Fruit fly (Drosophila melanogaster) whole organism, embryonic: ENCODE data around the gene crol.

Experiments used
- Antp ChIP-seq: fragments of 200-800 bp; sonication (Bioruptor generic); optimal IDR thresholded peaks from 3 replicates; lab custom pipeline; 2016; ENCODE audit warnings: missing biosample characterization, missing genetic modification characterization
- Awh ChIP-seq: fragments of 200-800 bp; sonication (Bioruptor generic); IDR thresholded peaks from 2 replicates; pipeline ENCODE4, ENCODE4 v1.3.6; 2022; ENCODE audit warnings: missing biosample characterization, missing genetic modification characterization
- Bteb2 ChIP-seq: fragments of 200-800 bp; sonication (Bioruptor generic); optimal IDR thresholded peaks from 2 replicates; lab custom pipeline; 2016; ENCODE audit warnings: missing biosample characterization, missing genetic modification characterization
- CG10565 ChIP-seq: fragments of 200-800 bp; sonication (Bioruptor generic); optimal IDR thresholded peaks from 3 replicates; lab custom pipeline; 2016; ENCODE audit warnings: missing biosample characterization, mild to moderate bottlenecking, missing genetic modification characterization
- CG11093 ChIP-seq: fragments of 200-800 bp; sonication (Bioruptor generic); IDR thresholded peaks from 3 replicates; pipeline ENCODE4 v1.3.6; 2022; ENCODE audit warnings: missing biosample characterization, missing genetic modification characterization
- CG14667 ChIP-seq: fragments of 200-800 bp; sonication (Bioruptor generic); IDR thresholded peaks from 2 replicates; pipeline ENCODE4 v1.3.6; 2022; ENCODE audit warnings: missing biosample characterization, missing genetic modification characterization
- CG1529 ChIP-seq: fragments of 200-800 bp; sonication (Bioruptor generic); optimal IDR thresholded peaks from 3 replicates; lab custom pipeline; 2018; ENCODE audit warnings: missing biosample characterization, missing genetic modification characterization
- CG17359 ChIP-seq: fragments of 200-800 bp; sonication (Bioruptor generic); optimal IDR thresholded peaks from 3 replicates; lab custom pipeline; 2018; ENCODE audit warnings: missing biosample characterization, mild to moderate bottlenecking, missing genetic modification characterization, moderate library complexity
- CG1832 ChIP-seq: fragments of 200-800 bp; sonication (Bioruptor generic); optimal IDR thresholded peaks from 2 replicates; lab custom pipeline; 2017; ENCODE audit warnings: missing biosample characterization, mild to moderate bottlenecking, missing genetic modification characterization, inconsistent platforms
- CG31365 ChIP-seq: fragments of 200-800 bp; sonication (Bioruptor generic); optimal IDR thresholded peaks from 2 replicates; lab custom pipeline; 2018; ENCODE audit warnings: missing biosample characterization, mild to moderate bottlenecking, missing genetic modification characterization
- CG8359 ChIP-seq: fragments of 200-800 bp; sonication (Bioruptor generic); optimal IDR thresholded peaks from 2 replicates; lab custom pipeline; 2017; ENCODE audit warnings: missing biosample characterization, mild to moderate bottlenecking, missing genetic modification characterization, borderline replicate concordance
- CG9817 ChIP-seq: fragments of 200-800 bp; sonication (Bioruptor generic); optimal IDR thresholded peaks from 2 replicates; lab custom pipeline; 2018; ENCODE audit warnings: missing biosample characterization, mild to moderate bottlenecking, missing genetic modification characterization, moderate library complexity
- Chrac-16 ChIP-seq: fragments of 200-800 bp; sonication (Bioruptor generic); optimal IDR thresholded peaks from 3 replicates; lab custom pipeline; 2016; ENCODE audit warnings: missing biosample characterization, missing genetic modification characterization
- CoRest ChIP-seq: fragments of 200-800 bp; sonication (Bioruptor generic); optimal IDR thresholded peaks from 3 replicates; lab custom pipeline; 2018; ENCODE audit warnings: missing biosample characterization, mild to moderate bottlenecking, missing genetic modification characterization, moderate library complexity
- Deaf1 ChIP-seq: fragments of 200-800 bp; optimal IDR thresholded peaks from 3 replicates; lab custom pipeline; 2019; ENCODE audit warnings: missing biosample characterization, mild to moderate bottlenecking, missing genetic modification characterization, moderate library complexity
- Dek ChIP-seq: fragments of 200-800 bp; sonication (Bioruptor generic); optimal IDR thresholded peaks from 3 replicates; lab custom pipeline; 2019; ENCODE audit warnings: missing biosample characterization, mild to moderate bottlenecking, missing genetic modification characterization, moderate library complexity
- Dref ChIP-seq: fragments of 200-800 bp; sonication (Bioruptor generic); IDR thresholded peaks from 2 replicates; pipeline ENCODE4 v1.3.6; 2022; ENCODE audit warnings: missing biosample characterization, missing genetic modification characterization
- E2f1 ChIP-seq: fragments of 200-800 bp; sonication (Bioruptor generic); IDR thresholded peaks from 2 replicates; pipeline ENCODE4 v1.3.6; 2022; ENCODE audit warnings: missing biosample characterization, missing genetic modification characterization
- Hr3 ChIP-seq: fragments of 200-800 bp; sonication (Bioruptor generic); optimal IDR thresholded peaks from 3 replicates; lab custom pipeline; 2016; ENCODE audit warnings: missing biosample characterization, missing genetic modification characterization
- Kr ChIP-seq: fragments of 200-800 bp; sonication (Bioruptor generic); optimal IDR thresholded peaks from 2 replicates; lab custom pipeline; 2017; ENCODE audit warnings: missing biosample characterization, mild to moderate bottlenecking, missing genetic modification characterization
- Mad ChIP-seq: fragments of 200-800 bp; sonication (Bioruptor generic); optimal IDR thresholded peaks from 2 replicates; lab custom pipeline; 2016; ENCODE audit warnings: missing biosample characterization, missing genetic modification characterization
- Med ChIP-seq: fragments of 200-800 bp; sonication (Bioruptor generic); peaks from one replicate; lab custom pipeline; 2016; ENCODE audit warnings: missing biosample characterization, missing genetic modification characterization, mild to moderate bottlenecking, inconsistent platforms, moderate library complexity
- NfI ChIP-seq: fragments of 200-800 bp; sonication (Bioruptor generic); optimal IDR thresholded peaks from 3 replicates; lab custom pipeline; 2018; ENCODE audit warnings: missing biosample characterization, mild to moderate bottlenecking, missing genetic modification characterization, moderate library complexity
- Optix ChIP-seq: fragments of 200-800 bp; sonication (Bioruptor generic); IDR thresholded peaks from 3 replicates; pipeline ENCODE4 v1.3.6; 2022; ENCODE audit warnings: missing biosample characterization, missing genetic modification characterization
- Ptx1 ChIP-seq: fragments of 200-800 bp; sonication (Bioruptor generic); IDR thresholded peaks from 2 replicates; pipeline ENCODE4 v1.3.6; 2022; ENCODE audit warnings: missing biosample characterization, missing genetic modification characterization
- Ravus ChIP-seq: fragments of 200-800 bp; sonication (Bioruptor generic); IDR thresholded peaks from 2 replicates; pipeline ENCODE4 v1.3.6; 2022; ENCODE audit warnings: missing biosample characterization, missing genetic modification characterization
- Tbp ChIP-seq: fragments of >200 bp; optimal IDR thresholded peaks from 2 replicates; lab custom pipeline; 2018; ENCODE audit warnings: missing biosample characterization, missing genetic modification characterization
- aop ChIP-seq: fragments of 200-800 bp; sonication (Bioruptor generic); IDR thresholded peaks from 2 replicates; pipeline ENCODE4 v1.3.6; 2022; ENCODE audit warnings: missing biosample characterization, missing genetic modification characterization
- ap ChIP-seq: fragments of 200-800 bp; sonication (Bioruptor generic); IDR thresholded peaks from 2 replicates; pipeline ENCODE4 v1.3.6; 2022; ENCODE audit warnings: missing biosample characterization, missing genetic modification characterization
- ara ChIP-seq: fragments of 200-800 bp; sonication (Bioruptor generic); IDR thresholded peaks from 2 replicates; pipeline ENCODE4 v1.3.6; 2022; ENCODE audit warnings: missing biosample characterization, missing genetic modification characterization
- bbx ChIP-seq: fragments of 200-800 bp; sonication (Bioruptor generic); IDR thresholded peaks from 2 replicates; pipeline ENCODE4 v1.3.6; 2022; ENCODE audit warnings: missing biosample characterization, missing genetic modification characterization; ENCODE audit not compliant: partially characterized antibody
- br ChIP-seq: fragments of >200 bp; optimal IDR thresholded peaks from 2 replicates; lab custom pipeline; 2017
- bsh ChIP-seq, 2 experiments: fragments of 200-800 bp; sonication (Bioruptor generic); optimal IDR thresholded peaks; 2 replicates each; lab custom pipeline; 2017 to 2018; ENCODE audit warnings: mild to moderate bottlenecking in 2 of 2, missing biosample characterization in 2 of 2, missing genetic modification characterization in 2 of 2, moderate library complexity in 1 of 2
- cato ChIP-seq: fragments of 200-800 bp; sonication (Bioruptor generic); optimal IDR thresholded peaks from 2 replicates; lab custom pipeline; 2016; ENCODE audit warnings: missing biosample characterization, missing genetic modification characterization, borderline replicate concordance
- chn ChIP-seq: fragments of 200-800 bp; sonication (Bioruptor generic); optimal IDR thresholded peaks from 2 replicates; lab custom pipeline; 2016; ENCODE audit warnings: missing biosample characterization, missing genetic modification characterization
- ci ChIP-seq: fragments of 200-800 bp; sonication (Bioruptor generic); IDR thresholded peaks from 3 replicates; pipeline ENCODE4 v1.3.6; 2022; ENCODE audit warnings: missing biosample characterization, missing genetic modification characterization
- crc ChIP-seq: fragments of 200-800 bp; sonication (Bioruptor generic); optimal IDR thresholded peaks from 2 replicates; lab custom pipeline; 2016; ENCODE audit warnings: missing biosample characterization, missing genetic modification characterization
- cwo ChIP-seq: fragments of 200-800 bp; sonication (Bioruptor generic); optimal IDR thresholded peaks from 3 replicates; lab custom pipeline; 2017; ENCODE audit warnings: missing biosample characterization, missing genetic modification characterization, mild to moderate bottlenecking, moderate library complexity, missing genetic modification reagents
- emc ChIP-seq: fragments of 200-800 bp; sonication (Bioruptor generic); optimal IDR thresholded peaks from 2 replicates; lab custom pipeline; 2016; ENCODE audit warnings: missing biosample characterization, missing genetic modification characterization
- eyg ChIP-seq: fragments of 200-800 bp; sonication (Bioruptor generic); optimal IDR thresholded peaks from 3 replicates; lab custom pipeline; 2016; ENCODE audit warnings: missing biosample characterization, missing genetic modification characterization
- fd96Cb ChIP-seq: fragments of 200-800 bp; sonication (Bioruptor generic); optimal IDR thresholded peaks from 2 replicates; lab custom pipeline; 2018; ENCODE audit warnings: missing biosample characterization, mild to moderate bottlenecking, missing genetic modification characterization, moderate library complexity
- ftz-f1 ChIP-seq: fragments of 200-800 bp; sonication (Bioruptor generic); optimal IDR thresholded peaks from 2 replicates; lab custom pipeline; 2016; ENCODE audit warnings: missing biosample characterization, missing genetic modification characterization
- grau ChIP-seq: fragments of 200-800 bp; optimal IDR thresholded peaks from 3 replicates; lab custom pipeline; 2019; ENCODE audit warnings: missing biosample characterization, mild to moderate bottlenecking, missing genetic modification characterization, moderate library complexity
- hbn ChIP-seq: fragments of 200-800 bp; sonication (Bioruptor generic); IDR thresholded peaks from 2 replicates; pipeline ENCODE4 v1.3.6; 2022; ENCODE audit warnings: missing biosample characterization, missing genetic modification characterization; ENCODE audit not compliant: partially characterized antibody
- ind ChIP-seq: fragments of 200-800 bp; sonication (Bioruptor generic); optimal IDR thresholded peaks from 3 replicates; lab custom pipeline; 2016; ENCODE audit warnings: missing biosample characterization, missing genetic modification characterization
- onecut ChIP-seq: fragments of 200-800 bp; sonication (Bioruptor generic); IDR thresholded peaks from 2 replicates; pipeline ENCODE4 v1.3.6; 2022; ENCODE audit warnings: missing biosample characterization, missing genetic modification characterization
- shn ChIP-seq: fragments of 200-800 bp; sonication (Bioruptor generic); optimal IDR thresholded peaks from 3 replicates; lab custom pipeline; 2016; ENCODE audit warnings: missing biosample characterization, missing genetic modification characterization
- slp2 ChIP-seq: fragments of 200-800 bp; sonication (Bioruptor generic); optimal IDR thresholded peaks from 2 replicates; lab custom pipeline; 2016; ENCODE audit warnings: missing biosample characterization, missing genetic modification characterization
- tin ChIP-seq: fragments of 200-800 bp; sonication (Bioruptor generic); optimal IDR thresholded peaks from 3 replicates; lab custom pipeline; 2016; ENCODE audit warnings: missing biosample characterization, missing genetic modification characterization
- zen2 ChIP-seq: fragments of 200-800 bp; sonication (Bioruptor generic); IDR thresholded peaks from 3 replicates; pipeline ENCODE4 v1.3.6; 2022; ENCODE audit warnings: missing biosample characterization, missing genetic modification characterization; ENCODE audit not compliant: partially characterized antibody

crol gene

dm6 chr2L:11808702-11809583 is at the start of gene crol (continued):
- TF ChIP-seq bbx (GFP tag; lab: Robert Waterston, UW) (peak; percentile 93), shn (GFP tag; lab: Kevin White, UChicago) (no peak), Awh (no peak), tin (GFP tag; lab: Kevin White, UChicago) (no peak), br (lab: Kevin White, UChicago) (no peak), cato (no peak), Hr3 (GFP tag; lab: Kevin White, UChicago) (peak; percentile 36), CG1832 (GFP tag; lab: Kevin White, UChicago) (peak; percentile 11), CG1529 (GFP tag; lab: Kevin White, UChicago) (no peak), slp2 (no peak), crc (GFP tag; lab: Kevin White, UChicago) (no peak), hbn (GFP tag; lab: Robert Waterston, UW) (peak; percentile 84), Dref (peak; percentile 89), chn (GFP tag; lab: Kevin White, UChicago) (no peak), aop (peak; percentile 38; the same call in 1 of the 2 replicates), zen2 (GFP tag; lab: Robert Waterston, UW) (peak; percentile 85), eyg (GFP tag; lab: Kevin White, UChicago) (no peak), Kr (GFP tag; lab: Kevin White, UChicago) (no peak), CG17359 (no peak), NfI (GFP tag; lab: Kevin White, UChicago) (no peak), Med (GFP tag; lab: Kevin White, UChicago) (peak; percentile 80), Mad (no peak), Chrac-16 (GFP tag; lab: Kevin White, UChicago) (no peak), Deaf1 (tag; lab: Kevin White, UChicago) (peak; percentile 93), ftz-f1 (GFP tag; lab: Kevin White, UChicago) (no peak), Ptx1 (GFP tag; lab: Robert Waterston, UW) (no peak), cwo (no peak), CG9817 (tag; lab: Kevin White, UChicago) (peak; percentile 17), Bteb2 (no peak), Ravus (GFP tag; lab: Robert Waterston, UW) (no peak), Antp (GFP tag; lab: Kevin White, UChicago) (no peak), ind (GFP tag; lab: Kevin White, UChicago) (no peak), Optix (GFP tag; lab: Robert Waterston, UW) (no peak), CG14667 (no peak), ap (GFP tag; lab: Robert Waterston, UW) (no peak), emc (no peak), bsh (GFP tag; optimal IDR thresholded peaks at IDR 0.05; lab: Kevin White, UChicago) (peak in 1 of 2 experiments; percentile 17), CoRest (tag; lab: Kevin White, UChicago) (peak; percentile 36), E2f1 (GFP tag; lab: Robert Waterston, UW) (peak; percentile 81), CG11093 (GFP tag; lab: Robert Waterston, UW) (no peak), Tbp (GFP tag; lab: Kevin White, UChicago) (no peak), CG8359 (GFP tag; lab: Kevin White, UChicago) (no peak), ci (peak; percentile 65), ara (no peak), CG31365 (tag; lab: Kevin White, UChicago) (peak; percentile 1), CG10565 (GFP tag; lab: Kevin White, UChicago) (no peak), Dek (tag; lab: Kevin White, UChicago) (peak; percentile 40), fd96Cb (tag; lab: Kevin White, UChicago) (no peak), grau (peak; percentile 39), onecut (GFP tag; lab: Robert Waterston, UW) (peak; percentile 28)
